Worm (Caenorhabditis elegans): Measurements from ENCODE around the gene srh-218.

ce11 chrV:15444188-15444587, 49.6 kb upstream of the srh-218 start, which contains the start of gene T26H5.11:
- TF ChIP-seq him-1 (tag; optimal IDR thresholded peaks at IDR 0.05) (no peak), dao-5 (tag; optimal IDR thresholded peaks at IDR 0.05) (no peak)
